Worm (Caenorhabditis elegans): ENCODE measurements around the gene C33D9.8.

The C33D9.8 gene

DNA sequence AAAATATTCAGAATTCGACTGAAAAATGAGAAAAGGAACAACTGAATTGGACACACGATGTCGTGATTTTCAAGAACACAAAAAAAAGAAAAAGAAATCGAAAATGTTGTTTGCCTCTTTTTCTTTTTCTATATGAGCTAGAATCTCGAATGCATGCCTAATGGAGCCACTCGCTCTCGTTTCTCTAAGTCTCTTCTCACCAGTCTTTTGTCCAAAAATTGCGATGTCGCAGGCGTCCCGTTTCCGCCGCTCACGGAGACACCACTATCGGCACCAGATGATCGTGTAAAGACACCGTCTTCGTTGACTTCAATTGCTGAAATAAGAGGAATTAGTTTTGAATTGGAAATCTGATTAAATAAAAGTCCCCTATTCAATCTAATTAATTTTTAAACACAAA, 27.9 kb downstream of the C33D9.8 start:
- TF ChIP-seq lin-13 (GFP tag; optimal IDR thresholded peaks at IDR 0.05) = no peak
- TF ChIP-seq mep-1 (tag; optimal IDR thresholded peaks at IDR 0.05) = peak; percentile 40
- peak; percentile 31 for TF ChIP-seq hlh-11 (tag; optimal IDR thresholded peaks at IDR 0.05)
- peak; percentile 75 for TF ChIP-seq ctbp-1 (GFP tag; IDR thresholded peaks at IDR 0.05)
- TF ChIP-seq egl-43 (GFP tag; IDR thresholded peaks at IDR 0.05) = no peak
- peak; percentile 34 for TF ChIP-seq hlh-30 (tag; optimal IDR thresholded peaks at IDR 0.05; ENCODE audit: insufficient read depth)
- TF ChIP-seq ceh-28 (tag; optimal IDR thresholded peaks at IDR 0.05) = no peak
- TF ChIP-seq lsy-2 (tag; optimal IDR thresholded peaks at IDR 0.05) = peak in 1 of 2 experiments; percentile 52
- no peak for TF ChIP-seq zfp-2 (tag; optimal IDR thresholded peaks at IDR 0.05)
- peak; percentile 49 for TF ChIP-seq mes-2 (tag; optimal IDR thresholded peaks at IDR 0.05; ENCODE audit: poor library complexity, severe bottlenecking)
- peak; percentile 42 for TF ChIP-seq rbr-2 (tag; optimal IDR thresholded peaks at IDR 0.05)
- 0 out of 2 replicates have a peak, but pooled peaks have one; percentile 16 for TF ChIP-seq hmg-1.1 (GFP tag; IDR thresholded peaks at IDR 0.05)
- no peak for TF ChIP-seq lin-29 (GFP tag; IDR thresholded peaks at IDR 0.05)
- TF ChIP-seq fkh-10 (GFP tag; optimal IDR thresholded peaks at IDR 0.05) = peak; percentile 34
- no peak for TF ChIP-seq daf-8 (GFP tag; IDR thresholded peaks at IDR 0.05)

DNA sequence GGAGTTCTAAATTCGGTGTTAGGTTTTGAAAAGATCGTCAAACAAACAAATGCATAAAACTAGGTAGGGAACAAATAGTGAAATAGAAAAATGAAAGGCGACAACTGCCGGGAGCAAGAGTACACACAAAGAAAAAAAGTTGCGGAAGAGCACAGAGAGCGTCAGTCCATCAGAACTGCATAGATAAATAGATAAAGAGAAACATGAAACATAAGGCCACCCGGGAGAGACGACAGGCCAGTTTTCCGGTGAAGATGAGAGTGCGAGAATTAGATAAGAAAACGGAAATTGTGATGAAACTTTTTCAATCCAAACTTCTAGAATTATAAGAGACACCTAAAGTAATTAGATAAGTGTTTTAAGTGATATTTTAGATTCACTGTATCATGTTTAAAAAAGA, 28.8 kb downstream of the C33D9.8 start:
- TF ChIP-seq hlh-11 (tag; optimal IDR thresholded peaks at IDR 0.05) (peak; percentile 73), aly-2 (tag; optimal IDR thresholded peaks at IDR 0.05) (no peak), rbr-2 (tag; optimal IDR thresholded peaks at IDR 0.05) (no peak), tra-1 (GFP tag; IDR thresholded peaks at IDR 0.05) (0 out of 2 replicates have a peak, but pooled peaks have one; percentile 44), ceh-32 (tag; optimal IDR thresholded peaks at IDR 0.05; ENCODE audit: poor library complexity) (no peak), ama-1 (optimal IDR thresholded peaks at IDR 0.05) (no peak), nhr-11 (tag; optimal IDR thresholded peaks at IDR 0.05) (peak; percentile 7), mxl-2 (GFP tag; conservative IDR thresholded peaks at IDR 0.05) (no peak), zfp-2 (tag; optimal IDR thresholded peaks at IDR 0.05) (no peak), ZK546.5 (tag; optimal IDR thresholded peaks at IDR 0.05) (no peak), lin-1 (GFP tag; IDR thresholded peaks at IDR 0.05) (peak; percentile 71; the same call in 1 of the 2 replicates), dve-1 (tag; optimal IDR thresholded peaks at IDR 0.05; ENCODE audit: insufficient read depth) (peak; percentile 59), daf-16 (GFP tag; optimal IDR thresholded peaks at IDR 0.05) (no peak), daf-16 (tag; optimal IDR thresholded peaks at IDR 0.05) (peak; percentile 72), zfp-3 (GFP tag; conservative IDR thresholded peaks at IDR 0.05) (no peak), F49E8.2 (tag; optimal IDR thresholded peaks at IDR 0.05; ENCODE audit: borderline replicate concordance) (no peak), unc-62 (GFP tag; optimal IDR thresholded peaks at IDR 0.05 in 1 of 2) (peak in 1 of 2 experiments; percentile 74), unc-62 (tag; optimal IDR thresholded peaks at IDR 0.05) (no peak), mdt-29 (GFP tag; IDR thresholded peaks at IDR 0.05) (no peak), dmd-8 (GFP tag; IDR thresholded peaks at IDR 0.05) (no peak), nhr-6 (tag; optimal IDR thresholded peaks at IDR 0.05) (no peak), ZK337.2 (GFP tag; IDR thresholded peaks at IDR 0.05) (no peak), snpc-4 (tag; optimal IDR thresholded peaks at IDR 0.05) (no peak), T20F7.1 (GFP tag; optimal IDR thresholded peaks at IDR 0.05) (no peak), lin-15B (tag; optimal IDR thresholded peaks at IDR 0.05) (no peak), ceh-20 (GFP tag; IDR thresholded peaks at IDR 0.05) (no peak), mdl-1 (tag; optimal IDR thresholded peaks at IDR 0.05) (peak in 1 of 2 experiments; percentile 14), ztf-7 (tag; optimal IDR thresholded peaks at IDR 0.05) (no peak), pqm-1 (tag; optimal IDR thresholded peaks at IDR 0.05) (peak; percentile 89), nhr-77 (tag; optimal IDR thresholded peaks at IDR 0.05) (no peak), lsy-2 (tag; optimal IDR thresholded peaks at IDR 0.05) (peak in 1 of 2 experiments; percentile 4), F10B5.3 (tag; optimal IDR thresholded peaks at IDR 0.05) (no peak), aha-1 (tag) (peak; percentile 12), cey-2 (tag; optimal IDR thresholded peaks at IDR 0.05; ENCODE audit: borderline replicate concordance, insufficient read depth) (no peak), nhr-28 (tag; optimal IDR thresholded peaks at IDR 0.05) (peak; percentile 61)
